Worm (Caenorhabditis elegans) whole organism, midembryonic: Measurements from ENCODE around the gene K10B3.1.

Source experiments
- T22C8.4 ChIP-seq: fragments of 200-800 bp; sonication (Bioruptor generic); IDR thresholded peaks from 2 replicates; pipeline ENCODE4 v1.3.6; 2022; ENCODE audit warnings: missing genetic modification characterization, missing compliant biosample characterization
- cog-1 ChIP-seq: sonication (generic microtip); optimal IDR thresholded peaks from 2 replicates; lab custom pipeline; 2016; ENCODE audit warnings: missing genetic modification characterization, missing compliant biosample characterization
- flt-1 ChIP-seq: fragments of 200-800 bp; sonication (Bioruptor generic); IDR thresholded peaks from 2 replicates; pipeline ENCODE4 v1.3.6; 2022; ENCODE audit warnings: missing genetic modification characterization, missing compliant biosample characterization
- klf-2 ChIP-seq: fragments of 200-800 bp; sonication (Bioruptor generic); conservative IDR thresholded peaks from 2 replicates; pipeline ENCODE4 v1.3.6; 2022; ENCODE audit warnings: missing genetic modification reagents, missing genetic modification characterization, missing compliant biosample characterization
- med-1 ChIP-seq: sonication (generic microtip); optimal IDR thresholded peaks from 2 replicates; lab custom pipeline; 2017; ENCODE audit warnings: missing genetic modification characterization, mild to moderate bottlenecking, missing compliant biosample characterization, antibody characterized with exemption, missing genetic modification reagents; ENCODE audit not compliant: insufficient read depth
- ref-1 ChIP-seq: fragments of 200-800 bp; sonication (Bioruptor generic); conservative IDR thresholded peaks from 2 replicates; pipeline ENCODE4 v1.3.6; 2022; ENCODE audit warnings: missing genetic modification reagents, missing genetic modification characterization, missing compliant biosample characterization
- tab-1 ChIP-seq: fragments of 200-800 bp; sonication (Bioruptor generic); IDR thresholded peaks from 2 replicates; pipeline ENCODE4 v1.3.6; 2022; ENCODE audit warnings: missing genetic modification characterization, missing compliant biosample characterization
- ztf-23 ChIP-seq: fragments of 200-800 bp; sonication (Bioruptor generic); IDR thresholded peaks from 2 replicates; pipeline ENCODE4 v1.3.6; 2022; ENCODE audit warnings: missing genetic modification reagents, missing genetic modification characterization, missing compliant biosample characterization
- ztf-29 ChIP-seq: fragments of 200-800 bp; sonication (Bioruptor generic); IDR thresholded peaks from 2 replicates; pipeline ENCODE4 v1.3.6; 2022; ENCODE audit warnings: missing genetic modification reagents, missing genetic modification characterization, missing compliant biosample characterization

Gene K10B3.1

ce11 chrX:3139516-3140301, 4.4 kb downstream of the K10B3.1 start:
- TF ChIP-seq cog-1 (no peak), ztf-23 (GFP tag; lab: Robert Waterston, UW) (no peak), ref-1 (no peak), klf-2 (GFP tag; lab: Robert Waterston, UW) (no peak), ztf-29 (GFP tag; lab: Robert Waterston, UW) (no peak), med-1 (GFP tag; lab: Kevin White, UChicago) (no peak)

ce11 chrX:3141704-3142103, 6.4 kb downstream of the K10B3.1 start:
- TF ChIP-seq flt-1 (GFP tag; lab: Robert Waterston, UW) (no peak), med-1 (GFP tag; lab: Kevin White, UChicago) (no peak)

ce11 chrX:3145265-3145664, 10.0 kb downstream of the K10B3.1 start, which contains the start of gene C15C7.4:
C15C7.4 (plus strand) TSS chrX:3145565.
- TF ChIP-seq tab-1 (GFP tag; lab: Robert Waterston, UW) (no peak), flt-1 (GFP tag; lab: Robert Waterston, UW) (no peak), cog-1 (no peak), ztf-23 (GFP tag; lab: Robert Waterston, UW) (no peak), klf-2 (GFP tag; lab: Robert Waterston, UW) (no peak), T22C8.4 (GFP tag; lab: Robert Waterston, UW) (no peak), ref-1 (no peak), med-1 (GFP tag; lab: Kevin White, UChicago) (no peak), ztf-29 (GFP tag; lab: Robert Waterston, UW) (no peak)

- TF ChIP-seq med-1 (GFP tag; lab: Kevin White, UChicago), result no peak
- no peak for TF ChIP-seq tab-1 (GFP tag; lab: Robert Waterston, UW)
- TF ChIP-seq T22C8.4 (GFP tag; lab: Robert Waterston, UW), result no peak
- no peak for TF ChIP-seq ztf-29 (GFP tag; lab: Robert Waterston, UW)
- TF ChIP-seq flt-1 (GFP tag; lab: Robert Waterston, UW), result no peak
- TF ChIP-seq klf-2 (GFP tag; lab: Robert Waterston, UW), result no peak
- no peak for TF ChIP-seq ref-1
- TF ChIP-seq cog-1, result no peak
- no peak for TF ChIP-seq ztf-23 (GFP tag; lab: Robert Waterston, UW)
These were observed 17.1 kb downstream of the K10B3.1 start, which contains the start of gene bbln-1 for ce11 chrX:3152361-3152760. bbln-1 (minus strand) TSS chrX:3152461.

ce11 chrX:3153133-3153532, 17.8 kb downstream of the K10B3.1 start:
- TF ChIP-seq klf-2 (GFP tag; lab: Robert Waterston, UW), result no peak
- TF ChIP-seq T22C8.4 (GFP tag; lab: Robert Waterston, UW), result no peak
- no peak for TF ChIP-seq ztf-29 (GFP tag; lab: Robert Waterston, UW)
- TF ChIP-seq tab-1 (GFP tag; lab: Robert Waterston, UW), result no peak

ce11 chrX:3154562-3154961, 19.3 kb downstream of the K10B3.1 start:
- TF ChIP-seq ztf-29 (GFP tag; lab: Robert Waterston, UW), result no peak

- TF ChIP-seq ztf-29 (GFP tag; lab: Robert Waterston, UW) (no peak), klf-2 (GFP tag; lab: Robert Waterston, UW) (no peak), flt-1 (GFP tag; lab: Robert Waterston, UW) (no peak), ztf-23 (GFP tag; lab: Robert Waterston, UW) (no peak), tab-1 (GFP tag; lab: Robert Waterston, UW) (no peak), cog-1 (no peak), ref-1 (no peak), T22C8.4 (GFP tag; lab: Robert Waterston, UW) (no peak), med-1 (GFP tag; lab: Kevin White, UChicago) (no peak)
These were observed 20.0 kb downstream of the K10B3.1 start for ce11 chrX:3155111-3155843.

- TF ChIP-seq cog-1 (no peak), ref-1 (no peak), T22C8.4 (GFP tag; lab: Robert Waterston, UW) (no peak), flt-1 (GFP tag; lab: Robert Waterston, UW) (no peak), med-1 (GFP tag; lab: Kevin White, UChicago) (no peak), ztf-23 (GFP tag; lab: Robert Waterston, UW) (no peak), ztf-29 (GFP tag; lab: Robert Waterston, UW) (no peak), tab-1 (GFP tag; lab: Robert Waterston, UW) (no peak)
These were observed 20.9 kb downstream of the K10B3.1 start for ce11 chrX:3156062-3156791.

- no peak for TF ChIP-seq ref-1
- TF ChIP-seq ztf-23 (GFP tag; lab: Robert Waterston, UW), result no peak
- no peak for TF ChIP-seq med-1 (GFP tag; lab: Kevin White, UChicago)
- TF ChIP-seq cog-1, result peak; percentile 24
- TF ChIP-seq ztf-29 (GFP tag; lab: Robert Waterston, UW), result no peak
- 0 out of 2 replicates have a peak, but pooled peaks have one; percentile 27 for TF ChIP-seq T22C8.4 (GFP tag; lab: Robert Waterston, UW)
- no peak for TF ChIP-seq flt-1 (GFP tag; lab: Robert Waterston, UW)
- TF ChIP-seq klf-2 (GFP tag; lab: Robert Waterston, UW), result no peak
- TF ChIP-seq tab-1 (GFP tag; lab: Robert Waterston, UW), result no peak
These were observed 24.3 kb downstream of the K10B3.1 start, which contains the start of gene gcc-1 for ce11 chrX:3159542-3159941. gcc-1 (plus strand) TSS chrX:3159940.
